Fruit fly (Drosophila melanogaster) whole organism, embryonic: ENCODE measurements around the gene CG13631.

Source experiments
- Atf3 ChIP-seq: fragments of 200-800 bp; sonication (Bioruptor generic); optimal IDR thresholded peaks from 3 replicates; lab custom pipeline; 2016; ENCODE audit warnings: missing biosample characterization, missing genetic modification characterization
- Blimp-1 ChIP-seq: fragments of 200-800 bp; sonication (Bioruptor generic); optimal IDR thresholded peaks from 3 replicates; lab custom pipeline; 2018; ENCODE audit warnings: missing biosample characterization, missing genetic modification characterization, mild to moderate bottlenecking, moderate library complexity, missing genetic modification reagents
- BtbVII ChIP-seq: fragments of 200-800 bp; sonication (Bioruptor generic); optimal IDR thresholded peaks from 3 replicates; lab custom pipeline; 2017; ENCODE audit warnings: missing biosample characterization, mild to moderate bottlenecking, missing genetic modification characterization
- Bteb2 ChIP-seq: fragments of 200-800 bp; sonication (Bioruptor generic); optimal IDR thresholded peaks from 2 replicates; lab custom pipeline; 2016; ENCODE audit warnings: missing biosample characterization, missing genetic modification characterization
- CG10209 ChIP-seq: fragments of 200-800 bp; sonication (Bioruptor generic); optimal IDR thresholded peaks from 3 replicates; lab custom pipeline; 2017; ENCODE audit warnings: missing biosample characterization, mild to moderate bottlenecking, missing genetic modification characterization, missing genetic modification reagents
- CG11456 ChIP-seq: fragments of 200-800 bp; sonication (Bioruptor generic); IDR thresholded peaks from 3 replicates; pipeline ENCODE4 v1.3.6; 2022; ENCODE audit warnings: missing biosample characterization, missing genetic modification characterization
- CG12659 ChIP-seq: fragments of 200-800 bp; sonication (Bioruptor generic); optimal IDR thresholded peaks from 3 replicates; lab custom pipeline; 2017; ENCODE audit warnings: mild to moderate bottlenecking, missing biosample characterization, missing genetic modification reagents, missing genetic modification characterization
- CG14667 ChIP-seq: fragments of 200-800 bp; sonication (Bioruptor generic); IDR thresholded peaks from 2 replicates; pipeline ENCODE4 v1.3.6; 2022; ENCODE audit warnings: missing biosample characterization, missing genetic modification characterization
- CG15696 ChIP-seq: fragments of 200-800 bp; sonication (Bioruptor generic); optimal IDR thresholded peaks from 2 replicates; lab custom pipeline; 2019; ENCODE audit warnings: missing biosample characterization, mild to moderate bottlenecking, missing genetic modification characterization, moderate library complexity
- CG17829 ChIP-seq: fragments of 200-800 bp; optimal IDR thresholded peaks from 2 replicates; lab custom pipeline; 2019; ENCODE audit warnings: missing biosample characterization, mild to moderate bottlenecking, missing genetic modification characterization, moderate library complexity
- CG2712 ChIP-seq: fragments of 200-800 bp; optimal IDR thresholded peaks from 3 replicates; lab custom pipeline; 2019; ENCODE audit warnings: missing biosample characterization, mild to moderate bottlenecking, missing genetic modification characterization, moderate library complexity
- CG30020 ChIP-seq: fragments of 200-800 bp; optimal IDR thresholded peaks from 2 replicates; lab custom pipeline; 2019; ENCODE audit warnings: missing biosample characterization, mild to moderate bottlenecking, missing genetic modification characterization, moderate library complexity
- CG31441 ChIP-seq: fragments of 200-800 bp; sonication (Bioruptor generic); IDR thresholded peaks from 2 replicates; pipeline ENCODE4 v1.3.6; 2022; ENCODE audit warnings: missing biosample characterization, missing genetic modification characterization
- CG33213 ChIP-seq: fragments of 200-800 bp; sonication (Bioruptor generic); optimal IDR thresholded peaks from 3 replicates; lab custom pipeline; 2016; ENCODE audit warnings: missing biosample characterization, missing genetic modification characterization
- CG33557 ChIP-seq: fragments of 200-800 bp; sonication (Bioruptor generic); optimal IDR thresholded peaks from 2 replicates; lab custom pipeline; 2019; ENCODE audit warnings: missing biosample characterization, mild to moderate bottlenecking, missing genetic modification characterization, moderate library complexity
- CG5953 ChIP-seq: fragments of 200-800 bp; sonication (Bioruptor generic); IDR thresholded peaks from 2 replicates; pipeline ENCODE4 v1.3.6; 2022; ENCODE audit warnings: missing biosample characterization, missing genetic modification characterization
- CG7357 ChIP-seq: fragments of 200-800 bp; sonication (Bioruptor generic); IDR thresholded peaks from 3 replicates; pipeline ENCODE4 v1.3.6; 2022; ENCODE audit warnings: missing biosample characterization, missing genetic modification characterization
- CG9797 ChIP-seq: fragments of 200-800 bp; sonication (Bioruptor generic); optimal IDR thresholded peaks from 3 replicates; lab custom pipeline; 2018; ENCODE audit warnings: missing biosample characterization, mild to moderate bottlenecking, missing genetic modification characterization
- CHES-1-like ChIP-seq: fragments of 200-800 bp; sonication (Bioruptor generic); optimal IDR thresholded peaks from 2 replicates; lab custom pipeline; 2016; ENCODE audit warnings: missing biosample characterization, missing genetic modification characterization
- Dad ChIP-seq: fragments of 200-800 bp; sonication (Bioruptor generic); optimal IDR thresholded peaks from 3 replicates; lab custom pipeline; 2016; ENCODE audit warnings: missing biosample characterization, missing genetic modification characterization
- Dbx ChIP-seq: fragments of 200-800 bp; sonication (Bioruptor generic); IDR thresholded peaks from 3 replicates; pipeline ENCODE4 v1.3.6; 2022; ENCODE audit warnings: missing biosample characterization, missing genetic modification characterization
- Dip3 ChIP-seq: fragments of 200-800 bp; sonication (Bioruptor generic); optimal IDR thresholded peaks from 3 replicates; lab custom pipeline; 2016; ENCODE audit warnings: missing biosample characterization, missing genetic modification characterization
- Drgx ChIP-seq: fragments of 200-800 bp; sonication (Bioruptor generic); IDR thresholded peaks from 2 replicates; pipeline ENCODE4 v1.3.6; 2022; ENCODE audit warnings: missing biosample characterization, missing genetic modification characterization
- HLHmδ ChIP-seq: fragments of 200-800 bp; sonication (Bioruptor generic); optimal IDR thresholded peaks from 2 replicates; lab custom pipeline; 2018; ENCODE audit warnings: missing biosample characterization, mild to moderate bottlenecking, missing genetic modification characterization, moderate library complexity
- HmgD ChIP-seq: fragments of 200-800 bp; sonication (Bioruptor generic); optimal IDR thresholded peaks from 3 replicates; lab custom pipeline; 2016; ENCODE audit warnings: missing biosample characterization, missing genetic modification characterization
- Meics ChIP-seq: fragments of 200-800 bp; sonication (Bioruptor generic); optimal IDR thresholded peaks from 2 replicates; lab custom pipeline; 2017; ENCODE audit warnings: missing biosample characterization, mild to moderate bottlenecking, missing genetic modification characterization
- Mes4 ChIP-seq: fragments of 200-800 bp; sonication (Bioruptor generic); optimal IDR thresholded peaks from 2 replicates; lab custom pipeline; 2016; ENCODE audit warnings: missing biosample characterization, missing genetic modification characterization
- NC2α ChIP-seq: fragments of 200-800 bp; sonication (Bioruptor generic); optimal IDR thresholded peaks from 2 replicates; lab custom pipeline; 2016; ENCODE audit warnings: missing biosample characterization, missing genetic modification characterization
- NFAT ChIP-seq: fragments of 200-800 bp; sonication (Bioruptor generic); IDR thresholded peaks from 2 replicates; pipeline ENCODE4 v1.3.6; 2022; ENCODE audit warnings: missing biosample characterization, missing genetic modification characterization
- Oli ChIP-seq: fragments of 200-800 bp; sonication (Bioruptor generic); optimal IDR thresholded peaks from 2 replicates; lab custom pipeline; 2018; ENCODE audit warnings: missing biosample characterization, mild to moderate bottlenecking, missing genetic modification characterization, moderate library complexity
- Spps ChIP-seq: fragments of 200-800 bp; sonication (Bioruptor generic); optimal IDR thresholded peaks from 2 replicates; lab custom pipeline; 2018; ENCODE audit warnings: missing biosample characterization, mild to moderate bottlenecking, missing genetic modification characterization
- amos ChIP-seq: fragments of 200-800 bp; sonication (Bioruptor generic); IDR thresholded peaks from 2 replicates; pipeline ENCODE4 v1.3.6; 2022; ENCODE audit warnings: missing biosample characterization, missing genetic modification characterization; ENCODE audit not compliant: partially characterized antibody
- ash1 ChIP-seq: fragments of 200-800 bp; sonication (Bioruptor generic); optimal IDR thresholded peaks from 2 replicates; lab custom pipeline; 2018; ENCODE audit warnings: missing biosample characterization, mild to moderate bottlenecking, missing genetic modification characterization
- bigmax ChIP-seq: fragments of 200-800 bp; sonication (Bioruptor generic); optimal IDR thresholded peaks from 2 replicates; lab custom pipeline; 2018; ENCODE audit warnings: missing biosample characterization, mild to moderate bottlenecking, missing genetic modification characterization
- br ChIP-seq: fragments of >200 bp; optimal IDR thresholded peaks from 2 replicates; lab custom pipeline; 2017
- croc ChIP-seq: fragments of 200-800 bp; sonication (Bioruptor generic); conservative IDR thresholded peaks from 3 replicates; pipeline ENCODE4 v1.3.6; 2022; ENCODE audit warnings: missing biosample characterization, missing genetic modification characterization
- disco-r ChIP-seq: fragments of 200-800 bp; sonication (Bioruptor generic); optimal IDR thresholded peaks from 2 replicates; lab custom pipeline; 2016; ENCODE audit warnings: missing biosample characterization, missing genetic modification characterization
- gsb ChIP-seq: fragments of 200-800 bp; sonication (Bioruptor generic); IDR thresholded peaks from 2 replicates; pipeline ENCODE4 v1.3.6; 2022; ENCODE audit warnings: missing biosample characterization, missing genetic modification characterization
- hbn ChIP-seq: fragments of 200-800 bp; sonication (Bioruptor generic); IDR thresholded peaks from 2 replicates; pipeline ENCODE4 v1.3.6; 2022; ENCODE audit warnings: missing biosample characterization, missing genetic modification characterization; ENCODE audit not compliant: partially characterized antibody
- ken ChIP-seq: fragments of 200-800 bp; sonication (Bioruptor generic); IDR thresholded peaks from 3 replicates; pipeline ENCODE4 v1.3.6; 2022; ENCODE audit warnings: missing biosample characterization, missing genetic modification characterization
- nau ChIP-seq: fragments of 200-800 bp; sonication (Bioruptor generic); optimal IDR thresholded peaks from 3 replicates; lab custom pipeline; 2017; ENCODE audit warnings: missing biosample characterization, mild to moderate bottlenecking, missing genetic modification characterization, missing genetic modification reagents
- p53 ChIP-seq: fragments of 200-800 bp; sonication (Bioruptor generic); optimal IDR thresholded peaks from 2 replicates; lab custom pipeline; 2016; ENCODE audit warnings: missing biosample characterization, missing genetic modification characterization
- peb ChIP-seq: fragments of 200-800 bp; sonication (Bioruptor generic); IDR thresholded peaks from 2 replicates; pipeline ENCODE4 v1.3.6; 2022; ENCODE audit warnings: missing biosample characterization, missing genetic modification characterization
- psq ChIP-seq: fragments of 200-800 bp; sonication (Bioruptor generic); optimal IDR thresholded peaks from 2 replicates; lab custom pipeline; 2017; ENCODE audit warnings: missing biosample characterization, missing genetic modification characterization
- pum ChIP-seq: fragments of 200-800 bp; sonication (Bioruptor generic); optimal IDR thresholded peaks from 2 replicates; lab custom pipeline; 2016; ENCODE audit warnings: missing biosample characterization, missing genetic modification characterization
- pzg ChIP-seq: fragments of 200-800 bp; sonication (Bioruptor generic); optimal IDR thresholded peaks from 3 replicates; lab custom pipeline; 2018; ENCODE audit warnings: missing biosample characterization, mild to moderate bottlenecking, missing genetic modification characterization, moderate library complexity
- schlank ChIP-seq: fragments of 200-800 bp; sonication (Bioruptor generic); optimal IDR thresholded peaks from 2 replicates; lab custom pipeline; 2018; ENCODE audit warnings: missing biosample characterization, mild to moderate bottlenecking, missing genetic modification characterization
- sisA ChIP-seq: fragments of 200-800 bp; sonication (Bioruptor generic); IDR thresholded peaks from 2 replicates; pipeline ENCODE4 v1.3.6; 2022; ENCODE audit warnings: missing biosample characterization, missing genetic modification characterization
- slbo ChIP-seq: fragments of 200-800 bp; sonication (Bioruptor generic); IDR thresholded peaks from 2 replicates; pipeline ENCODE4 v1.3.6; 2022; ENCODE audit warnings: missing biosample characterization, missing genetic modification characterization
- sug ChIP-seq: fragments of 200-800 bp; optimal IDR thresholded peaks from 2 replicates; lab custom pipeline; 2019; ENCODE audit warnings: missing biosample characterization, mild to moderate bottlenecking, missing genetic modification characterization, moderate library complexity
- tna ChIP-seq: fragments of 200-800 bp; sonication (Bioruptor generic); IDR thresholded peaks from 2 replicates; pipeline ENCODE4 v1.3.6; 2022; ENCODE audit warnings: missing biosample characterization, missing genetic modification characterization; ENCODE audit not compliant: partially characterized antibody
- trh ChIP-seq: fragments of 200-800 bp; sonication (Bioruptor generic); optimal IDR thresholded peaks from 2 replicates; lab custom pipeline; 2016; ENCODE audit warnings: missing biosample characterization, missing genetic modification characterization
- tup ChIP-seq: fragments of 200-800 bp; sonication (Bioruptor generic); optimal IDR thresholded peaks from 2 replicates; lab custom pipeline; 2016; ENCODE audit warnings: missing biosample characterization, mild to moderate bottlenecking, missing genetic modification characterization, moderate library complexity

The CG13631 gene

DNA sequence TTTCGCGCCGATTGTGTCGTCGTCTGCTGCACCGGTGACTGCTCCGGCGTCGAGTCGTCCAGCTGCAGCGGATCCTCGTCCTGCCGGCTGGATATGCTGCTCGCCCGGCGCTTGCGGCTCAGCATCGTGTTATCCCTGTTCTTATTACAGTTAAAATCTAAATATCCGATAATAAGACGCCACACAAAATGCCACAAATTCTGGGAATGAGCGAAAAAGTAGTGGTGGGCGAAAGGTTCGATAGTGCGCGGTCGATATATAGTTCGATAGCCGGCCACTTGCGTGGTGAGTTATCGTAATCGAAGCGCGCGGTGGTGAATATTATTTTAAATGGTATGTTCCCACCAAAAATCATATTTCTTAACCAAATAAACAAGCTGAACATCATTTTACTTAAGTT lies 35.9 kb downstream of the CG13631 start, which contains the start of gene polybromo (continued):
- TF ChIP-seq ken (GFP tag; lab: Robert Waterston, UW) (no peak), Drgx (GFP tag; lab: Robert Waterston, UW) (no peak), BtbVII (GFP tag; lab: Kevin White, UChicago) (no peak), CG7357 (GFP tag; lab: Robert Waterston, UW) (no peak), CG14667 (GFP tag; lab: Robert Waterston, UW) (no peak), br (lab: Kevin White, UChicago) (no peak), CG2712 (tag; lab: Kevin White, UChicago) (no peak), gsb (GFP tag; lab: Robert Waterston, UW) (no peak), Dip3 (GFP tag; lab: Kevin White, UChicago) (no peak), CG10209 (no peak), Mes4 (no peak), CG30020 (no peak), Dbx (GFP tag; lab: Robert Waterston, UW) (peak; percentile 16; the same call in 1 of the 3 replicates), CG11456 (GFP tag; lab: Robert Waterston, UW) (no peak), Oli (tag; lab: Kevin White, UChicago) (no peak), CG5953 (GFP tag; lab: Robert Waterston, UW) (no peak), CG17829 (tag; lab: Kevin White, UChicago) (peak; percentile 37), psq (GFP tag; lab: Kevin White, UChicago) (no peak), nau (GFP tag; lab: Kevin White, UChicago) (no peak), CG12659 (no peak), CG9797 (GFP tag; lab: Kevin White, UChicago) (peak; percentile 41), peb (GFP tag; lab: Robert Waterston, UW) (no peak), pzg (GFP tag; lab: Kevin White, UChicago) (peak; percentile 80), HmgD (GFP tag; lab: Kevin White, UChicago) (no peak), NFAT (GFP tag; lab: Robert Waterston, UW) (no peak), CG15696 (tag; lab: Kevin White, UChicago) (no peak), tna (GFP tag; lab: Robert Waterston, UW) (peak; percentile 78), hbn (GFP tag; lab: Robert Waterston, UW) (peak; percentile 81), p53 (no peak), Blimp-1 (GFP tag; lab: Kevin White, UChicago) (no peak), ash1 (GFP tag; lab: Kevin White, UChicago) (no peak), amos (GFP tag; lab: Robert Waterston, UW) (peak; percentile 89), pum (GFP tag; lab: Kevin White, UChicago) (no peak), sisA (GFP tag; lab: Robert Waterston, UW) (no peak), Bteb2 (GFP tag; lab: Kevin White, UChicago) (no peak), bigmax (GFP tag; lab: Kevin White, UChicago) (no peak), slbo (peak; percentile 30; the same call in 1 of the 2 replicates), NC2α (no peak), Spps (tag; lab: Kevin White, UChicago) (no peak), HLHmδ (GFP tag; lab: Kevin White, UChicago) (no peak), sug (tag; lab: Kevin White, UChicago) (no peak), Meics (GFP tag; lab: Kevin White, UChicago) (no peak), disco-r (GFP tag; lab: Kevin White, UChicago) (no peak), croc (no peak), schlank (tag; lab: Kevin White, UChicago) (no peak), CG33213 (peak; percentile 25), CG31441 (no peak), Dad (GFP tag; lab: Kevin White, UChicago) (no peak), tup (GFP tag; lab: Kevin White, UChicago) (no peak), CHES-1-like (GFP tag; lab: Kevin White, UChicago) (peak; percentile 1), Atf3 (GFP tag; lab: Kevin White, UChicago) (no peak), CG33557 (GFP tag; lab: Kevin White, UChicago) (no peak), trh (no peak)
